Worm (Caenorhabditis elegans) whole organism, L4 larva: Measurements from ENCODE around the gene pri-1.

Experiments used
- F37D6.2 ChIP-seq: sonication (generic microtip); optimal IDR thresholded peaks from 2 replicates; lab custom pipeline; 2016; ENCODE audit warnings: mild to moderate bottlenecking, missing genetic modification characterization, missing compliant biosample characterization
- F44E2.7 ChIP-seq: fragments of 200-800 bp; sonication (Bioruptor generic); IDR thresholded peaks from 2 replicates; pipeline ENCODE4 v2.1.2; 2022; ENCODE audit warnings: missing genetic modification characterization, missing compliant biosample characterization
- F49E8.2 ChIP-seq: sonication (generic microtip); optimal IDR thresholded peaks from 2 replicates; lab custom pipeline; 2016; ENCODE audit warnings: missing compliant biosample characterization, mild to moderate bottlenecking, missing genetic modification characterization, borderline replicate concordance
- R02D3.7 ChIP-seq: fragments of 150-350 bp; sonication (generic microtip); optimal IDR thresholded peaks from 3 replicates; lab custom pipeline; 2014; ENCODE audit warnings: missing biosample characterization, missing genetic modification characterization
- Y105C5A.15 ChIP-seq: fragments of 200-800 bp; sonication (Bioruptor generic); IDR thresholded peaks from 2 replicates; pipeline ENCODE4 v1.3.6; 2022; ENCODE audit warnings: missing genetic modification characterization, missing compliant biosample characterization
- Y48G9A.11 ChIP-seq: fragments of 200-800 bp; sonication (Bioruptor generic); IDR thresholded peaks from 2 replicates; pipeline ENCODE4 v1.3.6; 2022; ENCODE audit warnings: missing genetic modification reagents, missing genetic modification characterization, missing compliant biosample characterization
- ZK337.2 ChIP-seq: fragments of 200-800 bp; sonication (Bioruptor generic); IDR thresholded peaks from 2 replicates; pipeline ENCODE4 v1.3.6; 2022; ENCODE audit warnings: missing genetic modification reagents, missing genetic modification characterization, missing compliant biosample characterization
- ceh-20 ChIP-seq: fragments of 200-800 bp; sonication (Bioruptor generic); IDR thresholded peaks from 2 replicates; pipeline ENCODE4 v1.3.6; 2022; ENCODE audit warnings: missing genetic modification reagents, missing genetic modification characterization, missing compliant biosample characterization
- ceh-32 ChIP-seq: sonication (generic microtip); optimal IDR thresholded peaks from 2 replicates; lab custom pipeline; 2016; ENCODE audit warnings: mild to moderate bottlenecking, missing genetic modification characterization, missing compliant biosample characterization; ENCODE audit not compliant: poor library complexity
- ceh-62 ChIP-seq: sonication (generic microtip); optimal IDR thresholded peaks from 2 replicates; lab custom pipeline; 2017; ENCODE audit warnings: missing biosample characterization, missing genetic modification characterization
- ces-1 ChIP-seq: fragments of 150-350 bp; sonication (generic microtip); optimal IDR thresholded peaks from 4 replicates; lab custom pipeline; 2014; ENCODE audit warnings: missing biosample characterization, missing genetic modification reagents, missing genetic modification characterization
- cey-2 ChIP-seq: sonication (generic microtip); optimal IDR thresholded peaks from 3 replicates; lab custom pipeline; 2017; ENCODE audit warnings: missing genetic modification characterization, mild to moderate bottlenecking, missing compliant biosample characterization, antibody characterized with exemption, borderline replicate concordance; ENCODE audit not compliant: insufficient read depth
- ctbp-1 ChIP-seq: fragments of 200-800 bp; sonication (Bioruptor generic); IDR thresholded peaks from 2 replicates; pipeline ENCODE4 v1.3.6; 2022; ENCODE audit warnings: missing genetic modification reagents, missing genetic modification characterization, missing compliant biosample characterization
- daf-12 ChIP-seq: fragments of 150-350 bp; optimal IDR thresholded peaks from 2 replicates; lab custom pipeline; 2014; ENCODE audit warnings: missing biosample characterization, missing genetic modification reagents, missing genetic modification characterization
- daf-16 ChIP-seq, 3 experiments: sonication (generic microtip); optimal IDR thresholded peaks; 2 replicates each; lab custom pipeline; 2016 to 2017; ENCODE audit warnings: missing genetic modification characterization in 3 of 3, missing genetic modification reagents in 3 of 3, mild to moderate bottlenecking in 2 of 3, missing compliant biosample characterization in 2 of 3, missing biosample characterization in 1 of 3, moderate library complexity in 1 of 3
- dmd-6 ChIP-seq: fragments of 200-800 bp; sonication (Bioruptor generic); IDR thresholded peaks from 2 replicates; pipeline ENCODE4 v1.3.6; 2022; ENCODE audit warnings: missing genetic modification reagents, missing genetic modification characterization, missing compliant biosample characterization
- dmd-9 ChIP-seq: fragments of 200-800 bp; sonication (Bioruptor generic); IDR thresholded peaks from 2 replicates; pipeline ENCODE4 v1.3.6; 2022; ENCODE audit warnings: missing genetic modification reagents, missing genetic modification characterization, missing compliant biosample characterization
- dpl-1 ChIP-seq: fragments of 150-350 bp; optimal IDR thresholded peaks from 2 replicates; lab custom pipeline; 2014; ENCODE audit warnings: missing biosample characterization, missing genetic modification reagents, missing genetic modification characterization
- duxl-1 ChIP-seq: sonication (generic microtip); optimal IDR thresholded peaks from 2 replicates; lab custom pipeline; 2016; ENCODE audit warnings: mild to moderate bottlenecking, missing genetic modification characterization, moderate library complexity, missing compliant biosample characterization; ENCODE audit not compliant: poor library complexity
- egl-43 ChIP-seq: fragments of 200-800 bp; sonication (Bioruptor generic); IDR thresholded peaks from 2 replicates; pipeline ENCODE4 v1.3.6; 2022; ENCODE audit warnings: missing genetic modification reagents, missing genetic modification characterization, missing compliant biosample characterization
- fos-1 ChIP-seq: fragments of 150-350 bp; optimal IDR thresholded peaks from 2 replicates; lab custom pipeline; 2014; ENCODE audit warnings: missing biosample characterization, missing genetic modification characterization
- gei-8 ChIP-seq: fragments of 200-800 bp; sonication (Bioruptor generic); optimal IDR thresholded peaks from 2 replicates; lab custom pipeline; 2018; ENCODE audit warnings: mild to moderate bottlenecking, missing genetic modification characterization, missing compliant biosample characterization
- hif-1 ChIP-seq, 2 experiments: sonication (generic microtip); optimal IDR thresholded peaks; 2 replicates each; lab custom pipeline; 2016 to 2017; ENCODE audit warnings: missing compliant biosample characterization in 2 of 2, missing genetic modification characterization in 2 of 2, missing genetic modification reagents in 2 of 2, missing genotype in 2 of 2, mild to moderate bottlenecking in 1 of 2
- hlh-11 ChIP-seq: fragments of 200-800 bp; sonication (Bioruptor generic); optimal IDR thresholded peaks from 2 replicates; lab custom pipeline; 2018; ENCODE audit warnings: mild to moderate bottlenecking, missing genetic modification characterization, missing compliant biosample characterization
- lin-1 ChIP-seq: fragments of 200-800 bp; sonication (Bioruptor generic); IDR thresholded peaks from 2 replicates; pipeline ENCODE4 v1.3.6; 2022; ENCODE audit warnings: missing genetic modification reagents, missing genetic modification characterization, missing compliant biosample characterization
- lin-13 ChIP-seq: fragments of 150-350 bp; optimal IDR thresholded peaks from 2 replicates; lab custom pipeline; 2014; ENCODE audit warnings: missing biosample characterization, missing genetic modification reagents, missing genetic modification characterization
- lin-15B ChIP-seq: fragments of 150-350 bp; sonication (generic microtip); optimal IDR thresholded peaks from 3 replicates; lab custom pipeline; 2014; ENCODE audit warnings: missing biosample characterization, missing genetic modification characterization
- lin-39 ChIP-seq: fragments of 150-350 bp; optimal IDR thresholded peaks from 2 replicates; lab custom pipeline; 2014; ENCODE audit warnings: missing biosample characterization, missing genetic modification reagents, missing genetic modification characterization
- madf-5 ChIP-seq, 2 experiments: fragments of 200-800 bp; sonication (Bioruptor generic); IDR thresholded peaks; 2 replicates each; pipeline ENCODE4 v1.3.6; 2022; ENCODE audit warnings: missing compliant biosample characterization in 2 of 2, missing genetic modification characterization in 2 of 2
- madf-9 ChIP-seq: fragments of 200-800 bp; sonication (Bioruptor generic); conservative IDR thresholded peaks from 2 replicates; pipeline ENCODE4 v1.3.6; 2022; ENCODE audit warnings: missing genetic modification reagents, missing genetic modification characterization, missing compliant biosample characterization
- mdl-1 ChIP-seq, 2 experiments: fragments of 150-350 bp in 1 of 2; sonication (generic microtip) in 1 of 2; optimal IDR thresholded peaks; 2 replicates each; lab custom pipeline; 2014 to 2017; ENCODE audit warnings: missing biosample characterization in 2 of 2, missing genetic modification characterization in 2 of 2
- mep-1 ChIP-seq: fragments of 150-350 bp; sonication (generic microtip); optimal IDR thresholded peaks from 3 replicates; lab custom pipeline; 2014; ENCODE audit warnings: missing biosample characterization, missing genetic modification characterization
- nhr-10 ChIP-seq: fragments of 150-350 bp; optimal IDR thresholded peaks from 2 replicates; lab custom pipeline; 2014; ENCODE audit warnings: missing biosample characterization, missing genetic modification characterization
- nhr-111 ChIP-seq: fragments of 200-800 bp; sonication (Bioruptor generic); optimal IDR thresholded peaks from 2 replicates; lab custom pipeline; 2018; ENCODE audit warnings: mild to moderate bottlenecking, missing genetic modification characterization, missing compliant biosample characterization
- nhr-237 ChIP-seq: sonication (generic microtip); optimal IDR thresholded peaks from 2 replicates; lab custom pipeline; 2017; ENCODE audit warnings: missing biosample characterization, missing genetic modification characterization
- nhr-28 ChIP-seq: fragments of 150-350 bp; optimal IDR thresholded peaks from 2 replicates; lab custom pipeline; 2014; ENCODE audit warnings: missing biosample characterization, missing genetic modification characterization
- nhr-41 ChIP-seq: fragments of 200-800 bp; sonication (Bioruptor generic); IDR thresholded peaks from 2 replicates; pipeline ENCODE4 v1.3.6; 2022; ENCODE audit warnings: missing genetic modification reagents, missing genetic modification characterization, missing compliant biosample characterization
- pha-4 ChIP-seq, 2 experiments: fragments of 150-350 bp in 1 of 2; fragments of 200-800 bp in 1 of 2; sonication (Bioruptor generic) in 1 of 2; IDR thresholded peaks in 1 of 2; optimal IDR thresholded peaks in 1 of 2; 2 replicates each; pipeline versions ENCODE4 v1.3.6 to Lab custom; 2014 to 2022; ENCODE audit warnings: missing genetic modification characterization in 2 of 2, missing genetic modification reagents in 2 of 2, missing biosample characterization in 1 of 2, missing compliant biosample characterization in 1 of 2
- rbr-2 ChIP-seq: sonication (generic microtip); optimal IDR thresholded peaks from 2 replicates; lab custom pipeline; 2016; ENCODE audit warnings: missing genotype, missing genetic modification characterization, missing compliant biosample characterization
- saeg-2 ChIP-seq: fragments of 200-800 bp; sonication (Bioruptor generic); IDR thresholded peaks from 2 replicates; pipeline ENCODE4 v1.3.6; 2022; ENCODE audit warnings: missing genetic modification reagents, missing genetic modification characterization, missing compliant biosample characterization
- sdz-12 ChIP-seq: fragments of 200-800 bp; sonication (Bioruptor generic); optimal IDR thresholded peaks from 2 replicates; lab custom pipeline; 2018; ENCODE audit warnings: mild to moderate bottlenecking, missing genetic modification characterization, missing compliant biosample characterization
- tag-97 ChIP-seq: fragments of 200-800 bp; sonication (Bioruptor generic); IDR thresholded peaks from 2 replicates; pipeline ENCODE4 v1.3.6; 2022; ENCODE audit warnings: missing genetic modification characterization, missing compliant biosample characterization
- unc-130 ChIP-seq: sonication (generic microtip); optimal IDR thresholded peaks from 2 replicates; lab custom pipeline; 2016; ENCODE audit warnings: missing genetic modification reagents, missing genetic modification characterization, missing compliant biosample characterization
- vab-7 ChIP-seq: fragments of 200-800 bp; sonication (Bioruptor generic); IDR thresholded peaks from 2 replicates; pipeline ENCODE4 v1.3.6; 2022; ENCODE audit warnings: missing genetic modification reagents, missing genetic modification characterization, missing compliant biosample characterization
- zag-1 ChIP-seq: fragments of 150-350 bp; optimal IDR thresholded peaks from 2 replicates; lab custom pipeline; 2014; ENCODE audit warnings: missing biosample characterization, missing genetic modification characterization
- zfp-2 ChIP-seq: sonication (generic microtip); optimal IDR thresholded peaks from 2 replicates; lab custom pipeline; 2016; ENCODE audit warnings: mild to moderate bottlenecking, missing genetic modification characterization, missing compliant biosample characterization

pri-1 gene

ce11 chrIII:9631117-9631655 lies 17.1 kb upstream of the pri-1 start, which contains the start of gene ubc-7 (continued):
- TF ChIP-seq fos-1 (tag; lab: Kevin White, UChicago) (no peak), mdl-1 (tag; optimal IDR thresholded peaks at IDR 0.05; lab: Kevin White, UChicago) (peak in 1 of 2 experiments; percentile 90)

ce11 chrIII:9629855-9630254 lies 15.8 kb upstream of the pri-1 start, which contains the start of gene rpac-19:
TSS of gene rpac-19 (minus strand) at chrIII:9629885.
- TF ChIP-seq lin-13 (GFP tag; lab: Kevin White, UChicago): peak; percentile 47
- TF ChIP-seq vab-7: 0 out of 2 replicates have a peak, but pooled peaks have one; percentile 37
- TF ChIP-seq lin-15B (tag; lab: Kevin White, UChicago): no peak
- TF ChIP-seq dpl-1 (GFP tag; lab: Kevin White, UChicago): peak; percentile 71
- TF ChIP-seq R02D3.7 (tag; lab: Kevin White, UChicago): no peak
- TF ChIP-seq nhr-41 (GFP tag; lab: Robert Waterston, UW): no peak; the same call in 1 of the 2 replicates
- 0 out of 2 replicates have a peak, but pooled peaks have one; percentile 8 for TF ChIP-seq saeg-2 (GFP tag; lab: Robert Waterston, UW)
- no peak for TF ChIP-seq ces-1
- 0 out of 2 replicates have a peak, but pooled peaks have one; percentile 24 for TF ChIP-seq Y48G9A.11
- peak; percentile 64 for TF ChIP-seq sdz-12
- TF ChIP-seq ceh-20 (GFP tag; lab: Robert Waterston, UW): 0 out of 2 replicates have a peak, but pooled peaks have one; percentile 29
- TF ChIP-seq unc-130 (GFP tag; lab: Kevin White, UChicago): peak; percentile 61
- no peak for TF ChIP-seq nhr-111
- TF ChIP-seq ceh-32 (tag; lab: Kevin White, UChicago): no peak
- peak; percentile 77 for TF ChIP-seq duxl-1 (tag; lab: Kevin White, UChicago)
- peak; percentile 81 for TF ChIP-seq pha-4 (GFP tag; IDR thresholded peaks at IDR 0.05; lab: Robert Waterston, UW)
- TF ChIP-seq pha-4 (tag; optimal IDR thresholded peaks at IDR 0.05; lab: Kevin White, UChicago): no peak
- no peak for TF ChIP-seq daf-12
- 0 out of 2 replicates have a peak, but pooled peaks have one; percentile 56 for TF ChIP-seq Y105C5A.15 (GFP tag; lab: Robert Waterston, UW)
- TF ChIP-seq madf-9 (GFP tag; lab: Robert Waterston, UW): no peak
- TF ChIP-seq nhr-237 (tag; lab: Kevin White, UChicago): no peak
- peak; percentile 14 for TF ChIP-seq F37D6.2 (tag; lab: Kevin White, UChicago)
- peak in 1 of 2 experiments; percentile 33 for TF ChIP-seq mdl-1 (tag; optimal IDR thresholded peaks at IDR 0.05; lab: Kevin White, UChicago)
- TF ChIP-seq dmd-9 (GFP tag; lab: Robert Waterston, UW): no peak
- TF ChIP-seq egl-43 (GFP tag; lab: Robert Waterston, UW): 0 out of 2 replicates have a peak, but pooled peaks have one; percentile 43
- no peak for TF ChIP-seq lin-39
- no peak for TF ChIP-seq cey-2
- TF ChIP-seq F49E8.2 (tag; lab: Kevin White, UChicago): peak; percentile 70
- TF ChIP-seq ceh-62 (tag; lab: Kevin White, UChicago): no peak
- no peak for TF ChIP-seq madf-5 (GFP tag; IDR thresholded peaks at IDR 0.05; lab: Robert Waterston, UW)
- TF ChIP-seq hlh-11 (tag; lab: Kevin White, UChicago): no peak
- peak; percentile 46 for TF ChIP-seq rbr-2 (tag; lab: Kevin White, UChicago)
- peak; percentile 31; the same call in 1 of the 2 replicates for TF ChIP-seq lin-1 (GFP tag; lab: Robert Waterston, UW)
- TF ChIP-seq nhr-28 (tag; lab: Kevin White, UChicago): peak; percentile 20
- no peak for TF ChIP-seq F44E2.7 (GFP tag; lab: Robert Waterston, UW)
- peak; percentile 60 for TF ChIP-seq dmd-6 (GFP tag; lab: Robert Waterston, UW)
- TF ChIP-seq hif-1 (tag; optimal IDR thresholded peaks at IDR 0.05; lab: Kevin White, UChicago): peak in 1 of 2 experiments; percentile 74
- peak; percentile 37 for TF ChIP-seq zfp-2
- TF ChIP-seq tag-97 (GFP tag; lab: Robert Waterston, UW): no peak
- no peak for TF ChIP-seq zag-1 (tag; lab: Kevin White, UChicago)
- no peak for TF ChIP-seq gei-8 (GFP tag; lab: Kevin White, UChicago)
- peak; percentile 67 for TF ChIP-seq ctbp-1 (GFP tag; lab: Robert Waterston, UW)
- peak; percentile 9 to 56 for TF ChIP-seq daf-16 (GFP tag; optimal IDR thresholded peaks at IDR 0.05; lab: Kevin White, UChicago)
- TF ChIP-seq daf-16 (tag; optimal IDR thresholded peaks at IDR 0.05; lab: Kevin White, UChicago): peak; percentile 97
- TF ChIP-seq nhr-10 (tag; lab: Kevin White, UChicago): peak; percentile 13
- TF ChIP-seq ZK337.2: no peak
- TF ChIP-seq mep-1 (tag; lab: Kevin White, UChicago): peak; percentile 75
